Fruit fly (Drosophila melanogaster) whole organism, embryonic: ENCODE results near the gene drpr.

ENCODE experiments used
- Aef1 ChIP-seq: fragments of 200-800 bp; sonication (Bioruptor generic); IDR thresholded peaks from 3 replicates; pipeline ENCODE4 v1.3.6; 2022; ENCODE audit warnings: missing biosample characterization, missing genetic modification characterization
- Atf-2 ChIP-seq: fragments of 200-800 bp; sonication (Bioruptor generic); optimal IDR thresholded peaks from 2 replicates; lab custom pipeline; 2016; ENCODE audit warnings: missing biosample characterization, missing genetic modification characterization
- CG10366 ChIP-seq: fragments of 200-800 bp; sonication (Bioruptor generic); IDR thresholded peaks from 2 replicates; pipeline ENCODE4 v1.3.6; 2022; ENCODE audit warnings: missing biosample characterization, missing genetic modification characterization
- CG10462 ChIP-seq: fragments of 200-800 bp; sonication (Bioruptor generic); optimal IDR thresholded peaks from 2 replicates; lab custom pipeline; 2016; ENCODE audit warnings: missing biosample characterization, missing genetic modification characterization
- CG11504 ChIP-seq: fragments of 200-800 bp; sonication (Bioruptor generic); optimal IDR thresholded peaks from 3 replicates; lab custom pipeline; 2019; ENCODE audit warnings: missing biosample characterization, mild to moderate bottlenecking, missing genetic modification characterization, moderate library complexity
- CG12769 ChIP-seq: fragments of 200-800 bp; sonication (Bioruptor generic); optimal IDR thresholded peaks from 2 replicates; lab custom pipeline; 2019; ENCODE audit warnings: missing biosample characterization, mild to moderate bottlenecking, missing genetic modification characterization, moderate library complexity
- CG14441 ChIP-seq: fragments of 200-800 bp; sonication (Bioruptor generic); IDR thresholded peaks from 2 replicates; pipeline ENCODE4 v1.3.6; 2022; ENCODE audit warnings: missing biosample characterization, missing genetic modification characterization
- CG15073 ChIP-seq: fragments of 200-800 bp; sonication (Bioruptor generic); optimal IDR thresholded peaks from 2 replicates; lab custom pipeline; 2016; ENCODE audit warnings: missing biosample characterization, missing genetic modification characterization
- CG15269 ChIP-seq: fragments of 200-800 bp; sonication (Bioruptor generic); optimal IDR thresholded peaks from 2 replicates; lab custom pipeline; 2018; ENCODE audit warnings: missing biosample characterization, mild to moderate bottlenecking, missing genetic modification characterization, moderate library complexity
- CG2199 ChIP-seq: fragments of 200-800 bp; sonication (Bioruptor generic); IDR thresholded peaks from 3 replicates; pipeline ENCODE4 v1.3.6; 2022; ENCODE audit warnings: missing biosample characterization, missing genetic modification characterization
- CG2678 ChIP-seq: fragments of 200-800 bp; sonication (Bioruptor generic); optimal IDR thresholded peaks from 3 replicates; lab custom pipeline; 2019; ENCODE audit warnings: missing biosample characterization, mild to moderate bottlenecking, missing genetic modification characterization, moderate library complexity
- CG31224 ChIP-seq: fragments of 200-800 bp; sonication (Bioruptor generic); IDR thresholded peaks from 2 replicates; pipeline ENCODE4 v1.3.6; 2022; ENCODE audit warnings: missing biosample characterization, missing genetic modification characterization
- CG3726 ChIP-seq: fragments of 200-800 bp; sonication (Bioruptor generic); IDR thresholded peaks from 3 replicates; pipeline ENCODE4, ENCODE4 v1.3.6; 2022; ENCODE audit warnings: missing biosample characterization, missing genetic modification characterization
- CG5180 ChIP-seq: fragments of 200-800 bp; sonication (Bioruptor generic); optimal IDR thresholded peaks from 3 replicates; lab custom pipeline; 2017; ENCODE audit warnings: missing biosample characterization, missing genetic modification characterization, mild to moderate bottlenecking, moderate library complexity, missing genetic modification reagents
- CG6654 ChIP-seq: fragments of 200-800 bp; sonication (Bioruptor generic); optimal IDR thresholded peaks from 2 replicates; lab custom pipeline; 2017; ENCODE audit warnings: missing biosample characterization, mild to moderate bottlenecking, missing genetic modification characterization
- CG6689 ChIP-seq: fragments of 200-800 bp; sonication (Bioruptor generic); IDR thresholded peaks from 2 replicates; pipeline ENCODE4 v1.3.6; 2022; ENCODE audit warnings: missing biosample characterization, missing genetic modification characterization
- CG7357 ChIP-seq: fragments of 200-800 bp; sonication (Bioruptor generic); IDR thresholded peaks from 3 replicates; pipeline ENCODE4 v1.3.6; 2022; ENCODE audit warnings: missing biosample characterization, missing genetic modification characterization
- CG9437 ChIP-seq: fragments of 200-800 bp; sonication (Bioruptor generic); optimal IDR thresholded peaks from 2 replicates; lab custom pipeline; 2018; ENCODE audit warnings: missing biosample characterization, mild to moderate bottlenecking, missing genetic modification characterization
- CoRest ChIP-seq: fragments of 200-800 bp; sonication (Bioruptor generic); optimal IDR thresholded peaks from 3 replicates; lab custom pipeline; 2018; ENCODE audit warnings: missing biosample characterization, mild to moderate bottlenecking, missing genetic modification characterization, moderate library complexity
- E2f1 ChIP-seq: fragments of 200-800 bp; sonication (Bioruptor generic); IDR thresholded peaks from 2 replicates; pipeline ENCODE4 v1.3.6; 2022; ENCODE audit warnings: missing biosample characterization, missing genetic modification characterization
- Ets65A ChIP-seq: fragments of 200-800 bp; sonication (Bioruptor generic); peaks from one replicate; lab custom pipeline; 2016; ENCODE audit warnings: missing biosample characterization, missing genetic modification characterization
- Gug ChIP-seq: fragments of 200-800 bp; sonication (Bioruptor generic); IDR thresholded peaks from 4 replicates; pipeline ENCODE4 v1.3.6; 2022; ENCODE audit warnings: missing biosample characterization, missing genetic modification characterization
- Mrtf ChIP-seq: fragments of 200-800 bp; sonication (Bioruptor generic); IDR thresholded peaks from 3 replicates; pipeline ENCODE4 v1.3.6; 2022; ENCODE audit warnings: missing biosample characterization, missing genetic modification characterization
- NC2β ChIP-seq: fragments of 200-800 bp; sonication (Bioruptor generic); optimal IDR thresholded peaks from 2 replicates; lab custom pipeline; 2016; ENCODE audit warnings: missing biosample characterization, missing genetic modification characterization
- Oli ChIP-seq: fragments of 200-800 bp; sonication (Bioruptor generic); optimal IDR thresholded peaks from 2 replicates; lab custom pipeline; 2018; ENCODE audit warnings: missing biosample characterization, mild to moderate bottlenecking, missing genetic modification characterization, moderate library complexity
- Ptx1 ChIP-seq: fragments of 200-800 bp; sonication (Bioruptor generic); IDR thresholded peaks from 2 replicates; pipeline ENCODE4 v1.3.6; 2022; ENCODE audit warnings: missing biosample characterization, missing genetic modification characterization
- Sox100B ChIP-seq: fragments of 200-800 bp; sonication (Bioruptor generic); optimal IDR thresholded peaks from 3 replicates; lab custom pipeline; 2018; ENCODE audit warnings: missing biosample characterization, mild to moderate bottlenecking, missing genetic modification characterization
- Vsx1 ChIP-seq: fragments of 200-800 bp; sonication (Bioruptor generic); optimal IDR thresholded peaks from 2 replicates; lab custom pipeline; 2017; ENCODE audit warnings: missing biosample characterization, mild to moderate bottlenecking, missing genetic modification characterization, missing genetic modification reagents
- Xrp1 ChIP-seq: fragments of 200-800 bp; sonication (Bioruptor generic); IDR thresholded peaks from 2 replicates; pipeline ENCODE4 v1.3.6; 2022; ENCODE audit warnings: missing biosample characterization, missing genetic modification characterization
- ac ChIP-seq: fragments of 200-800 bp; sonication (Bioruptor generic); optimal IDR thresholded peaks from 3 replicates; lab custom pipeline; 2017; ENCODE audit warnings: missing biosample characterization, mild to moderate bottlenecking, missing genetic modification characterization
- cad ChIP-seq: fragments of >200 bp; optimal IDR thresholded peaks from 2 replicates; lab custom pipeline; 2017; ENCODE audit warnings: missing biosample characterization, missing genetic modification characterization
- crp ChIP-seq, 2 experiments: fragments of 200-800 bp; sonication (Bioruptor generic); optimal IDR thresholded peaks; 2 replicates in 1 of 2; 3 replicates in 1 of 2; lab custom pipeline; 2017; ENCODE audit warnings: missing biosample characterization in 2 of 2, missing genetic modification characterization in 2 of 2, mild to moderate bottlenecking in 1 of 2, moderate library complexity in 1 of 2
- dmrt99B ChIP-seq: fragments of 200-800 bp; sonication (Bioruptor generic); optimal IDR thresholded peaks from 2 replicates; lab custom pipeline; 2018; ENCODE audit warnings: missing biosample characterization, mild to moderate bottlenecking, missing genetic modification characterization, moderate library complexity
- dpn ChIP-seq, 2 experiments: fragments of 200-800 bp; sonication (Bioruptor generic); optimal IDR thresholded peaks; 3 replicates each; lab custom pipeline; 2016; ENCODE audit warnings: missing biosample characterization in 2 of 2, missing genetic modification characterization in 2 of 2
- en ChIP-seq: fragments of 200-800 bp; sonication (Bioruptor generic); optimal IDR thresholded peaks from 2 replicates; lab custom pipeline; 2016; ENCODE audit warnings: missing biosample characterization, missing genetic modification characterization
- esg ChIP-seq: fragments of 200-800 bp; sonication (Bioruptor generic); conservative IDR thresholded peaks from 2 replicates; pipeline ENCODE4 v1.3.6; 2022; ENCODE audit warnings: missing biosample characterization, missing genetic modification characterization
- fd96Cb ChIP-seq: fragments of 200-800 bp; sonication (Bioruptor generic); optimal IDR thresholded peaks from 2 replicates; lab custom pipeline; 2018; ENCODE audit warnings: missing biosample characterization, mild to moderate bottlenecking, missing genetic modification characterization, moderate library complexity
- ftz-f1 ChIP-seq: fragments of 200-800 bp; sonication (Bioruptor generic); optimal IDR thresholded peaks from 2 replicates; lab custom pipeline; 2016; ENCODE audit warnings: missing biosample characterization, missing genetic modification characterization
- grn ChIP-seq: fragments of 200-800 bp; sonication (Bioruptor generic); optimal IDR thresholded peaks from 3 replicates; lab custom pipeline; 2017; ENCODE audit warnings: missing biosample characterization, missing genetic modification characterization
- hb ChIP-seq: fragments of 200-800 bp; sonication (Bioruptor generic); IDR thresholded peaks from 3 replicates; pipeline ENCODE4 v1.3.6; 2022; ENCODE audit warnings: missing biosample characterization, missing genetic modification characterization; ENCODE audit not compliant: partially characterized antibody
- hkb ChIP-seq, 2 experiments: fragments of 200-800 bp in 1 of 2; fragments of >200 bp in 1 of 2; sonication (Bioruptor generic) in 1 of 2; IDR thresholded peaks in 1 of 2; optimal IDR thresholded peaks in 1 of 2; 2 replicates each; pipeline versions ENCODE4 v1.3.6 to Lab custom; 2017 to 2022; ENCODE audit warnings: missing biosample characterization in 1 of 2, missing genetic modification characterization in 1 of 2
- jumu ChIP-seq: fragments of 200-800 bp; sonication (Bioruptor generic); optimal IDR thresholded peaks from 3 replicates; lab custom pipeline; 2016; ENCODE audit warnings: missing biosample characterization, missing genetic modification characterization
- salm ChIP-seq: fragments of 200-800 bp; sonication (Bioruptor generic); optimal IDR thresholded peaks from 2 replicates; lab custom pipeline; 2018; ENCODE audit warnings: missing biosample characterization, mild to moderate bottlenecking, missing genetic modification characterization
- sens ChIP-seq: fragments of 200-800 bp; sonication (Bioruptor generic); peaks from one replicate; lab custom pipeline; 2016; ENCODE audit warnings: missing biosample characterization, missing genetic modification characterization
- slbo ChIP-seq: fragments of 200-800 bp; sonication (Bioruptor generic); IDR thresholded peaks from 2 replicates; pipeline ENCODE4 v1.3.6; 2022; ENCODE audit warnings: missing biosample characterization, missing genetic modification characterization
- ttk ChIP-seq: fragments of 200-800 bp; sonication (Bioruptor generic); IDR thresholded peaks from 2 replicates; pipeline ENCODE4 v2.1.2; 2022; ENCODE audit warnings: missing biosample characterization, missing genetic modification characterization

drpr gene

dm6 chr3L:1741655-1742551 is 11.0 kb upstream of the drpr start (continued):
- TF ChIP-seq E2f1 (GFP tag; lab: Robert Waterston, UW) (peak; percentile 14; the same call in 1 of the 2 replicates), grn (GFP tag; lab: Kevin White, UChicago) (peak; percentile 73), CG31224 (GFP tag; lab: Robert Waterston, UW) (no peak), CG6654 (no peak), CG5180 (GFP tag; lab: Kevin White, UChicago) (peak; percentile 63), CG2199 (GFP tag; lab: Robert Waterston, UW) (0 out of 3 replicates have a peak, but pooled peaks have one; percentile 21), salm (tag; lab: Kevin White, UChicago) (peak; percentile 56), Aef1 (GFP tag; lab: Robert Waterston, UW) (no peak), ac (no peak), crp (GFP tag; optimal IDR thresholded peaks at IDR 0.05; lab: Kevin White, UChicago) (no peak), Atf-2 (GFP tag; lab: Kevin White, UChicago) (no peak), Vsx1 (GFP tag; lab: Kevin White, UChicago) (peak; percentile 77), ftz-f1 (GFP tag; lab: Kevin White, UChicago) (peak; percentile 5), CG12769 (tag; lab: Kevin White, UChicago) (peak; percentile 17)

dm6 chr3L:1741107-1741506 is 10.2 kb upstream of the drpr start:
- TF ChIP-seq Sox100B (peak; percentile 36), CG10366 (GFP tag; lab: Robert Waterston, UW) (peak; percentile 26; the same call in 1 of the 2 replicates), sens (peak; percentile 53), ac (no peak), CG10462 (no peak), CG6689 (GFP tag; lab: Robert Waterston, UW) (0 out of 2 replicates have a peak, but pooled peaks have one; percentile 16), CG7357 (GFP tag; lab: Robert Waterston, UW) (0 out of 3 replicates have a peak, but pooled peaks have one; percentile 7), esg (GFP tag; lab: Robert Waterston, UW) (0 out of 2 replicates have a peak, but pooled peaks have one; percentile 13), CG14441 (GFP tag; lab: Robert Waterston, UW) (peak; percentile 14; the same call in 1 of the 2 replicates), CG11504 (tag; lab: Kevin White, UChicago) (peak; percentile 56), ttk (GFP tag; lab: Robert Waterston, UW) (0 out of 2 replicates have a peak, but pooled peaks have one; percentile 11), hb (GFP tag; lab: Robert Waterston, UW) (0 out of 3 replicates have a peak, but pooled peaks have one; percentile 50), Gug (GFP tag; lab: Robert Waterston, UW) (no peak; the same call in 3 of the 4 replicates), Oli (tag; lab: Kevin White, UChicago) (peak; percentile 45), NC2β (GFP tag; lab: Kevin White, UChicago) (no peak), CG2678 (tag; lab: Kevin White, UChicago) (peak; percentile 13), CG15073 (no peak), Ptx1 (GFP tag; lab: Robert Waterston, UW) (peak; percentile 34; the same call in 1 of the 2 replicates), CG15269 (tag; lab: Kevin White, UChicago) (peak; percentile 13), CG9437 (peak; percentile 15), CG3726 (GFP tag; lab: Robert Waterston, UW) (no peak), Xrp1 (GFP tag; lab: Robert Waterston, UW) (0 out of 2 replicates have a peak, but pooled peaks have one; percentile 10), Mrtf (GFP tag; lab: Robert Waterston, UW) (0 out of 3 replicates have a peak, but pooled peaks have one; percentile 15), CoRest (tag; lab: Kevin White, UChicago) (peak; percentile 35), Ets65A (GFP tag; lab: Kevin White, UChicago) (peak; percentile 77), dmrt99B (peak; percentile 53), jumu (no peak), fd96Cb (tag; lab: Kevin White, UChicago) (no peak), cad (GFP tag; lab: Kevin White, UChicago) (no peak), dpn (GFP tag; optimal IDR thresholded peaks at IDR 0.05; lab: Kevin White, UChicago) (peak in 1 of 2 experiments; percentile 20), en (GFP tag; lab: Kevin White, UChicago) (no peak), hkb (optimal IDR thresholded peaks at IDR 0.05; lab: Kevin White, UChicago) (no peak), hkb (GFP tag; IDR thresholded peaks at IDR 0.05; lab: Robert Waterston, UW) (0 out of 2 replicates have a peak, but pooled peaks have one; percentile 11), slbo (GFP tag; lab: Robert Waterston, UW) (0 out of 2 replicates have a peak, but pooled peaks have one; percentile 7)
